Worm (Caenorhabditis elegans): Measurements from ENCODE around the gene dyc-1.

dyc-1 gene

DNA sequence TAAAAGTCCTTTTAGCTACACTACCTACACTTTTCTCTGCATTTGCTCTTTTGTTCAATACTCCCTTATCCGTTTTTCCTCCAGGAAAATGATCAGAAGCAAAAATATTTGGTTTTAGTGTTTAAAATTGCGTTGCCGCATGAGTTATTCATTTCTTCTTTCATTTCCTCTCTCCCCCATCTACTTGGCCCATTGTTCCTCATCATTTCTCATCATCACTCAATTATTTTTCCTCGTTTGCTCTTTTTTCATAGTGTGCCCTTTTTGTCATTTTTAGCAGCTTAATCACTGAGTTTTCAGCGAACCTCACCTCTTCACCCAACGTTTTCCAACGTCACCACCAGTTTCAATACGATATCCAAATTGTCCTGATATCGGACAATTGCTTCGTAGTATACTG is at the start of gene dyc-1:
Gene dyc-1, plus strand, starts transcription at position 301 of the 400 bp plus-strand sequence.
- no peak for TF ChIP-seq unc-62 (GFP tag; optimal IDR thresholded peaks at IDR 0.05)

ce11 chrX:14000198-14000748 is 49.1 kb upstream of the dyc-1 start:
- TF ChIP-seq unc-62 (GFP tag; optimal IDR thresholded peaks at IDR 0.05), result no peak

- TF ChIP-seq unc-62 (GFP tag; optimal IDR thresholded peaks at IDR 0.05), result no peak
Measured at ce11 chrX:14001494-14001974, 47.8 kb upstream of the dyc-1 start, which contains the start of gene cytb-5.1. cytb-5.1 (plus strand) TSS chrX:14001924.

DNA sequence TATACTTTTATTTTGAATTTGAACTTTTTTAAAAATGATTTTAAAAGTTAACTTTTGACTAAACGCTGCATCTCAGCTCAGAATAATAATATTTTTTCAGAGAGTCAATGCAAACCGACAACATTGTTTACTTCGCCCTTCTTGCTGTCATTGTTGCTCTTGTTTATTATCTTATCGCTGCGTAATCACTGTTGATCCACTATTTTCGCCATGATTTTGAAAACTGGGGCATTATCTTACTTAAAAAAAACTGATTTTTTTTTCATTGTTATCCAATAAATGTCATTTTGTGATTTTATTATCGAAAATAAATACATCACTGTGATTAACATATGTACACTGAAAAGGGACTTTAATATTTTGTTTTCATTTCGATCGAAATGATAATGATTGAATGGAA is 46.6 kb upstream of the dyc-1 start:
- TF ChIP-seq unc-62 (GFP tag; optimal IDR thresholded peaks at IDR 0.05), result no peak

DNA sequence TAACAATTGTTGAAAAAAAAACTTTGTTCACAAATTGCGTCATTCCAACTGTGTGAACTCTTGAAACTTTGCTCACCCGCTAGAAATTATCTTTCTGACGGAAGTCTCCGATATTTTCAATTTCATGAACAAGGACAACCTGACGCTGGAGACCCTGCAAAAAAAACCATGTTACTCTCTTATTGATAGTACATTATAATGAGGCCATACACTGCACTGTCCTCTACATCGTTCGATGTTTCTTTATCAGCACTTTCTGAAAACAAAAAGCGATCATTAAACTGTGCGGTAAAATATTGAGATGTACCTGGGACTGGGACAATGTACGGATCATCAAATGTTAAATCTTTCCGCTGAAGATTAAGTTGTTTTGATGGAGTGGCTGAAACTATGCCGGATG is 45.8 kb upstream of the dyc-1 start:
- TF ChIP-seq unc-62 (GFP tag; optimal IDR thresholded peaks at IDR 0.05), result no peak

- TF ChIP-seq unc-62 (GFP tag; optimal IDR thresholded peaks at IDR 0.05), result no peak
Measured at ce11 chrX:14008130-14008529, 41.2 kb upstream of the dyc-1 start.

DNA sequence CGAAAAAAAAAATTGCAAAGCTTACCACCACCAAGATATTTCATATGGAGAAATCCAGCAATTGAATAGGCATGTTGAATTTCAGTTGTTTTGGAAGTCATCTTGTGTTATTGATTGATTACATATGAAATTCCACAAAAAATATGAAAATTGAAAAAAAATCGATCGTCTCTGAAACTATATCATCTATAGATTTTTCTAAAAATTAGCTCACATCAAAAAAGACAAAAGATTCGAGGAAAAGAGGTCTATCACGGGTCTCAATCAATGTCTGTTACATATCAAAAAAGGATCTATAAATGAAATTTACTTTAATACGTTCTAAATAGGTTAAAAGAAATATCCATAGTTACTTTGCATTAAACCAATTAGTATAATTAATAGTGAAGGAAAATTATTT is 36.9 kb upstream of the dyc-1 start, which contains the start of gene tbc-19:
Gene tbc-19, minus strand, starts transcription at position 101 of the 400 bp plus-strand sequence.
- TF ChIP-seq unc-62 (GFP tag; optimal IDR thresholded peaks at IDR 0.05), result no peak

DNA sequence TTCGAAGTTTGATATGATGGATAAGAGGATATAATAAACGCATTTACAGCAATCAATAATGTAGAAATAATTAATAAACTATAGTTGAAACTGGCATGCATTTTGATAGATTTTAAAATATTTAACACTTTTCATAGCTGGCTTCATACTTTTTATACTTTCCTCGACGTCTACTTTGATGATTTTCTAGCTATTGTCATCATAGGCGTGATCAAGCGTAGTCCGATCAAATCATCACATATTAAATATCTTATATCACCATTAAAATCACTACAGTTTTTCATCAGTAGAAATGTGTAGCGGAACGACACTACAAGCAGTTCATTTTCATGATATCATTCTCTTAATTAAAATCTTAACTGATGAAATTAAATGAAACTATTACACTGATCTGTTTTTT is 34.0 kb upstream of the dyc-1 start, which contains the start of gene C04C11.25:
Gene C04C11.25, minus strand, starts transcription at position 101 of the 400 bp plus-strand sequence.
- no peak for TF ChIP-seq unc-62 (GFP tag; optimal IDR thresholded peaks at IDR 0.05)

DNA sequence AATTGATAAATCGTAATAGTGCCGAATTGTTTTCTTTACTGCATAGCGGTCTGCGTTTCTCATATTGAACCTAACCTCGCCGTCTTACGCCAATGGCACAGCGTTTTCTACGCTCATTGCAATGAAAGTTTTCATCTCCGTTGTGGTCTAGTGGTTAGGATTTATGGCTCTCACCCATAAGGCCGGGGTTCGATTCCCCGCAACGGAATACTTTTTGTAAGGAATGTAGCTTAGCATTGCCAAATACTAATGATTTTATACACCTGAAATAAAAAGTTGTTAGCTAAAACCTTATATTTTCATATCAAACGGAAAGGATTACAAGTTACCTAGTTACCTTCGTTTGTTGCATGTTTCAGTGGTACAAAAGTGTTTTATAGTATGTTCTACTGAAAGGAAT is 33.5 kb upstream of the dyc-1 start:
- TF ChIP-seq unc-62 (GFP tag; optimal IDR thresholded peaks at IDR 0.05), result no peak

ce11 chrX:14016698-14017097 is 32.6 kb upstream of the dyc-1 start:
- TF ChIP-seq unc-62 (GFP tag; optimal IDR thresholded peaks at IDR 0.05), result no peak

DNA sequence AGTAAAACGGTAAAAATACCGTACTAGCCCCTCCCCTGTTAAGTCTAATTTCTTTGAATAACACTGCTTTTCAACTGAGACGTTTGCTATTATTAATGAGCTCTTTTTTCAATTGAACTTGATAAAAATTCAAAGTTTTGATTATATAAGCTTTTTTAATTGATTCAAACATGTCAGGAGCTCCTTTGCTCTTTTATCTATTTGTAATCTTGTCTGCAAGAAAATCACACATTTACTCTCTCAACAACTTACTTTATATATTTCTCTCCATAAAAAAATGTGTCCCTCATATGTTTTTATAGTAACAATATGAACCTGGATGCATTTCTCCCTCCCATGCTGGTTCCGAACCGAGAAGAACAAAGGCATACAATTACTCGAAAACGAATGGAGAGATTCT is 29.0 kb upstream of the dyc-1 start, which contains the start of gene C04C11.1:
Gene C04C11.1, plus strand, starts transcription at position 301 of the 400 bp plus-strand sequence.
- TF ChIP-seq unc-62 (GFP tag; optimal IDR thresholded peaks at IDR 0.05), result no peak

- no peak for TF ChIP-seq unc-62 (GFP tag; optimal IDR thresholded peaks at IDR 0.05)
Measured at ce11 chrX:14024400-14024953, 24.9 kb upstream of the dyc-1 start.

ce11 chrX:14026893-14027292 is 22.4 kb upstream of the dyc-1 start:
- no peak for TF ChIP-seq unc-62 (GFP tag; optimal IDR thresholded peaks at IDR 0.05)

DNA sequence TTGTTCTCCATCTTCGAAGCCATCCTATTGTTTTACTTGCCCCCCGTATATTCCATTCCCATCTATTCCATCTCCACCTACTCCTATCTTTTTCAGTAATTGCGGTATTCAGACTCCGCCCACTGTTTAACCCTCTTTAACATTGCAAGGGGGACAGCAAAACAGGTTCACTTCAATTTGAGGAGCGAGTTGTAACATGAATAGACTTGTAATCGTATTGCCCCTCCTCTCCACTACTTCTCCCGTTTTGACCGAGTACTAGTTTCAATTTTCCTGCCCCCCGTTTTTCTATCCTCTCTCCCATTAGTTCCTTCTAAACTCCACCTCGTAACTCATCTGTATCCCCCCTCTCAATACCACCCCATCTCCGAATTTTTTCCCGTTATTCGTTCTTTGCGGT is 20.8 kb upstream of the dyc-1 start:
- TF ChIP-seq unc-62 (GFP tag; optimal IDR thresholded peaks at IDR 0.05), result no peak

- no peak for TF ChIP-seq unc-62 (GFP tag; optimal IDR thresholded peaks at IDR 0.05)
Measured at ce11 chrX:14029392-14029791, 19.9 kb upstream of the dyc-1 start.

- no peak for TF ChIP-seq unc-62 (GFP tag; optimal IDR thresholded peaks at IDR 0.05)
Measured at ce11 chrX:14029872-14030271, 19.5 kb upstream of the dyc-1 start.

- no peak for TF ChIP-seq unc-62 (GFP tag; optimal IDR thresholded peaks at IDR 0.05)
Measured at ce11 chrX:14030524-14030923, 18.8 kb upstream of the dyc-1 start.
